Fruit fly (Drosophila melanogaster): ENCODE results near the gene Hyls1.

Gene Hyls1

dm6 chr2L:16325515-16326257 lies 26.7 kb downstream of the Hyls1 start, which contains the start of gene cact (continued):
- TF ChIP-seq CG5180 (GFP tag; optimal IDR thresholded peaks at IDR 0.05) (peak; percentile 57), salm (tag; optimal IDR thresholded peaks at IDR 0.05) (peak; percentile 86), Bdp1 (GFP tag; optimal IDR thresholded peaks at IDR 0.05) (peak; percentile 89), CG7745 (tag; optimal IDR thresholded peaks at IDR 0.05) (peak; percentile 15), ato (GFP tag; IDR thresholded peaks at IDR 0.05; ENCODE audit: partially characterized antibody) (no peak), CG6689 (GFP tag; IDR thresholded peaks at IDR 0.05) (peak; percentile 89), gem (tag; optimal IDR thresholded peaks at IDR 0.05) (peak; percentile 97), CG10274 (GFP tag; optimal IDR thresholded peaks at IDR 0.05) (peak; percentile 4), Oaz (GFP tag; IDR thresholded peaks at IDR 0.05) (peak; percentile 71), kni (GFP tag; optimal IDR thresholded peaks at IDR 0.05) (peak; percentile 45), crc (GFP tag; optimal IDR thresholded peaks at IDR 0.05) (peak; percentile 93), dmrt11E (tag; optimal IDR thresholded peaks at IDR 0.05) (peak; percentile 94), sr (GFP tag; IDR thresholded peaks at IDR 0.05) (peak; percentile 25; the same call in 1 of the 3 replicates), sug (tag; optimal IDR thresholded peaks at IDR 0.05) (peak; percentile 88), CoRest (tag; optimal IDR thresholded peaks at IDR 0.05) (peak; percentile 92), MESR4 (GFP tag; optimal IDR thresholded peaks at IDR 0.05) (peak; percentile 29), CG3838 (GFP tag; optimal IDR thresholded peaks at IDR 0.05) (peak; percentile 83), Pdp1 (GFP tag; optimal IDR thresholded peaks at IDR 0.05) (peak; percentile 92 to 94), lab (GFP tag; optimal IDR thresholded peaks at IDR 0.05) (peak; percentile 95), CG12659 (GFP tag; optimal IDR thresholded peaks at IDR 0.05) (peak; percentile 95), CG12071 (GFP tag; optimal IDR thresholded peaks at IDR 0.05) (peak; percentile 68), onecut (GFP tag; IDR thresholded peaks at IDR 0.05) (peak; percentile 66), Ssrp (tag; optimal IDR thresholded peaks at IDR 0.05) (peak; percentile 91), wor (GFP tag; IDR thresholded peaks at IDR 0.05) (peak; percentile 79), NfI (GFP tag; optimal IDR thresholded peaks at IDR 0.05) (peak; percentile 92), CG13424 (tag; optimal IDR thresholded peaks at IDR 0.05) (peak; percentile 92), CG10321 (GFP tag; IDR thresholded peaks at IDR 0.05) (0 out of 2 replicates have a peak, but pooled peaks have one; percentile 12), CG1529 (GFP tag; optimal IDR thresholded peaks at IDR 0.05) (peak; percentile 82), Fer1 (GFP tag; optimal IDR thresholded peaks at IDR 0.05) (peak; percentile 93), CG13296 (GFP tag; optimal IDR thresholded peaks at IDR 0.05) (peak; percentile 85), Camta (GFP tag; optimal IDR thresholded peaks at IDR 0.05) (peak; percentile 87), tio (GFP tag; optimal IDR thresholded peaks at IDR 0.05) (peak; percentile 91), D19B (GFP tag; optimal IDR thresholded peaks at IDR 0.05) (peak; percentile 80), BEAF-32 (GFP tag; optimal IDR thresholded peaks at IDR 0.05) (peak; percentile 70), CG11093 (GFP tag; IDR thresholded peaks at IDR 0.05) (peak; percentile 77), emc (GFP tag; optimal IDR thresholded peaks at IDR 0.05) (peak; percentile 87), Chrac-16 (GFP tag; optimal IDR thresholded peaks at IDR 0.05) (peak; percentile 96), CG8290 (GFP tag; optimal IDR thresholded peaks at IDR 0.05) (peak; percentile 79), CG8290 (tag; optimal IDR thresholded peaks at IDR 0.05) (peak; percentile 27 to 54), HLH4C (GFP tag; IDR thresholded peaks at IDR 0.05; ENCODE audit: partially characterized antibody) (no peak; the same call in 2 of the 3 replicates), CG32767 (GFP tag; IDR thresholded peaks at IDR 0.05) (peak; percentile 87), Dek (tag; optimal IDR thresholded peaks at IDR 0.05) (peak; percentile 92), E2f1 (GFP tag; IDR thresholded peaks at IDR 0.05) (peak; percentile 89), ap (GFP tag; IDR thresholded peaks at IDR 0.05) (peak; percentile 90), CG3281 (GFP tag; optimal IDR thresholded peaks at IDR 0.05) (peak; percentile 89), bigmax (GFP tag; optimal IDR thresholded peaks at IDR 0.05) (peak; percentile 4), sens (GFP tag) (peak; percentile 99), CG12769 (tag; optimal IDR thresholded peaks at IDR 0.05) (peak; percentile 40), odd (GFP tag; optimal IDR thresholded peaks at IDR 0.05) (peak; percentile 72)
